Worm (Caenorhabditis elegans): Measurements from ENCODE around the gene Y43F8C.7.

Gene Y43F8C.7

ce11 chrV:19613161-19613560 is 30.7 kb downstream of the Y43F8C.7 start, which contains the start of gene nlp-26:
Gene nlp-26 (plus strand): TSS chrV:19613461.
- TF ChIP-seq klf-2 (GFP tag; conservative IDR thresholded peaks at IDR 0.05) = no peak

DNA sequence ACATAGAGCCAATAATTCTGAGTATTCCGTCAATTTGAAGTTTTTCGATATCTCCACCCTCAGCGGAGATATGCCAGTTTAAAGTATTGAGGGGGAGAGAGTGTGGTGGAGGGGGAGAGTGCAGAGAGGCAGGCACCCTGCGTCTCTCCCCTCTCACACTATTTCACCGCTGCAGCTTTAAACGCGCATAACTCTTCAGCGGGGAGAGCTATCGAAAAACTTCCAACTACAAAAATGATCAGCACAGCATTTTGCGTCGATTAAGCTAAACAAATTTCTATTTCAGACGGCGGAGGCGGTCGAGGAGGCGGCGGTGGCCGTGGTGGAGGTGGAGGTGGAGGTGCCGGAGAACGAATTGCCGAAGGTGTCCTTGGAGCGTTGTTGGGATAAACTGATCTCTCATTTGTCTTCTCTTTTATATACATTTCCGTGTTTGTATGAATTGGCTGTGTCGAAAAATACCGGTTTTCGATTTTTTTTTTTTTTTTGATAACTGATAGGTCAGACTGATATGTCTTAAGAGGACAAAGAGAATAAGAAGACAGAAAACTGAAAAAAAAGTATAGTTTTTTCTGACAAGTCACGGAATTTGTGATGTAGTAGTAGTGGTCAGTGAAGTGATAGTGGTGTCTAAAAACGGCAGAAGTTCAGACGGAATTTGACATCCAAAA is 32.0 kb downstream of the Y43F8C.7 start:
- TF ChIP-seq T22C8.4 (GFP tag; IDR thresholded peaks at IDR 0.05) = 0 out of 2 replicates have a peak, but pooled peaks have one; percentile 8
- TF ChIP-seq tab-1 (GFP tag; IDR thresholded peaks at IDR 0.05) = no peak
- no peak for TF ChIP-seq ztf-29 (GFP tag; IDR thresholded peaks at IDR 0.05)

ce11 chrV:19610118-19610707 is 33.6 kb downstream of the Y43F8C.7 start:
- TF ChIP-seq klf-2 (GFP tag; conservative IDR thresholded peaks at IDR 0.05) = no peak
- no peak for TF ChIP-seq med-1 (GFP tag; optimal IDR thresholded peaks at IDR 0.05; ENCODE audit: insufficient read depth)
- no peak for TF ChIP-seq ztf-23 (GFP tag; IDR thresholded peaks at IDR 0.05)
- 0 out of 2 replicates have a peak, but pooled peaks have one; percentile 7 for TF ChIP-seq tab-1 (GFP tag; IDR thresholded peaks at IDR 0.05)
- no peak for TF ChIP-seq cog-1 (tag; optimal IDR thresholded peaks at IDR 0.05)

DNA sequence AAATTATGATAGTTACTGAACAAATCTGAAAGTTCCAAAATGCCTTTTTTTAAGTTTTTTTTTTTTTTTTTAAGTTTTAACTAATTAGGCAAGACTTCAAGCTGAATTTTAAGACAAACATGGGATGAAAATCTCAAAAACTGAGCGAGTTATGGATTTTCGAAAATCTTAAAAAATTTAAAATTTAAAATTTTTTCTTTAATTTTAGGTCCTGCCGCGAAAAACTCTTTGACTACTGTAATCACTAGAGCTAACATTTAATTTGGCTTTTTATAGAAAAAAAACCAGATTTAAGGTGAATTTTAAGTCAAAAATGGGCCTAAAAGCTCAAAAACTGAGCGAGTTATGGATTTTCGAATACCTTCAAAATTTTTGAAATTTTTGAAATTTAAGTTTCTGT is 34.6 kb downstream of the Y43F8C.7 start, which contains the start of gene grsp-1:
grsp-1 (plus strand) TSS at position 301 of the 400 bp plus-strand sequence.
- TF ChIP-seq ztf-23 (GFP tag; IDR thresholded peaks at IDR 0.05) (no peak), T22C8.4 (GFP tag; IDR thresholded peaks at IDR 0.05) (no peak), tab-1 (GFP tag; IDR thresholded peaks at IDR 0.05) (no peak)

ce11 chrV:19608665-19609064 is 35.2 kb downstream of the Y43F8C.7 start:
- TF ChIP-seq T22C8.4 (GFP tag; IDR thresholded peaks at IDR 0.05) = no peak
- TF ChIP-seq ztf-29 (GFP tag; IDR thresholded peaks at IDR 0.05) = no peak
- TF ChIP-seq med-1 (GFP tag; optimal IDR thresholded peaks at IDR 0.05; ENCODE audit: insufficient read depth) = no peak
- TF ChIP-seq ztf-23 (GFP tag; IDR thresholded peaks at IDR 0.05) = no peak
- TF ChIP-seq tab-1 (GFP tag; IDR thresholded peaks at IDR 0.05) = no peak
- no peak for TF ChIP-seq ref-1 (GFP tag; conservative IDR thresholded peaks at IDR 0.05)
- no peak for TF ChIP-seq cog-1 (tag; optimal IDR thresholded peaks at IDR 0.05)
- no peak for TF ChIP-seq klf-2 (GFP tag; conservative IDR thresholded peaks at IDR 0.05)
- TF ChIP-seq flt-1 (GFP tag; IDR thresholded peaks at IDR 0.05) = no peak

- TF ChIP-seq flt-1 (GFP tag; IDR thresholded peaks at IDR 0.05) = no peak
- no peak for TF ChIP-seq ztf-23 (GFP tag; IDR thresholded peaks at IDR 0.05)
Observed at ce11 chrV:19605880-19606279, 38.0 kb downstream of the Y43F8C.7 start, which contains the start of gene nlp-25. Gene nlp-25 (plus strand): TSS chrV:19606180.

DNA sequence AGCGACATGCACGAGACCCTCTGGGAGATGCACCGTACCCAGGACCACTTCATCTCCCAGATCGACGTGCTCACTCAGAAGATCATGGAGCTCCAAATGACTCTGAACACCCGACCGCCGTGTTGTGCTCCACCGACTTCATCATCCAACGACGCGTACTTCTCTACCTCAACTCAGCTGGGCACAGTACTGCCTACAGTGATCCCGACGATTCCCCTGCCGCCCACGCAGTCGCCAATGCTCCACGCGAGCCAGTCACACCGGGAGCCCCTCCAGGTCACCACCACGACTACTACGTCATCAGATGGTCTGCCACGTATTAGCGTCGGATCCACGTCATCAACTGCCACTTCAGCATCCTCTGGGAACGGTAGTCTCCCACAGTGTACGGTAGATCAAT is 38.4 kb downstream of the Y43F8C.7 start:
- no peak for TF ChIP-seq med-1 (GFP tag; optimal IDR thresholded peaks at IDR 0.05; ENCODE audit: insufficient read depth)
- no peak for TF ChIP-seq cog-1 (tag; optimal IDR thresholded peaks at IDR 0.05)
- TF ChIP-seq klf-2 (GFP tag; conservative IDR thresholded peaks at IDR 0.05) = no peak
- no peak for TF ChIP-seq T22C8.4 (GFP tag; IDR thresholded peaks at IDR 0.05)
- TF ChIP-seq tab-1 (GFP tag; IDR thresholded peaks at IDR 0.05) = no peak
- no peak for TF ChIP-seq ztf-29 (GFP tag; IDR thresholded peaks at IDR 0.05)
- TF ChIP-seq flt-1 (GFP tag; IDR thresholded peaks at IDR 0.05) = no peak
- no peak for TF ChIP-seq ref-1 (GFP tag; conservative IDR thresholded peaks at IDR 0.05)

- TF ChIP-seq ztf-23 (GFP tag; IDR thresholded peaks at IDR 0.05) (no peak), klf-2 (GFP tag; conservative IDR thresholded peaks at IDR 0.05) (no peak), ref-1 (GFP tag; conservative IDR thresholded peaks at IDR 0.05) (no peak), T22C8.4 (GFP tag; IDR thresholded peaks at IDR 0.05) (no peak), ztf-29 (GFP tag; IDR thresholded peaks at IDR 0.05) (no peak), med-1 (GFP tag; optimal IDR thresholded peaks at IDR 0.05; ENCODE audit: insufficient read depth) (no peak)
Observed at ce11 chrV:19599087-19599486, 44.7 kb downstream of the Y43F8C.7 start.

Measured in whole organism, midembryonic.